Fruit fly (Drosophila melanogaster) whole organism, embryonic: ENCODE results near the gene Pak.

Experiments
- ATbp ChIP-seq: fragments of 200-800 bp; sonication (Bioruptor generic); optimal IDR thresholded peaks from 2 replicates; lab custom pipeline; 2017; ENCODE audit warnings: missing biosample characterization, mild to moderate bottlenecking, missing genetic modification characterization, missing genetic modification reagents
- B-H2 ChIP-seq: fragments of 200-800 bp; sonication (Bioruptor generic); optimal IDR thresholded peaks from 2 replicates; lab custom pipeline; 2018; ENCODE audit warnings: missing biosample characterization, mild to moderate bottlenecking, missing genetic modification characterization
- CG11560 ChIP-seq: fragments of 200-800 bp; sonication (Bioruptor generic); IDR thresholded peaks from 3 replicates; pipeline ENCODE4 v1.3.6; 2022; ENCODE audit warnings: missing biosample characterization, missing genetic modification characterization
- CG13123 ChIP-seq: fragments of 200-800 bp; sonication (Bioruptor generic); optimal IDR thresholded peaks from 2 replicates; lab custom pipeline; 2016; ENCODE audit warnings: missing biosample characterization, missing genetic modification characterization
- CG13296 ChIP-seq: fragments of 200-800 bp; sonication (Bioruptor generic); optimal IDR thresholded peaks from 3 replicates; lab custom pipeline; 2018; ENCODE audit warnings: missing biosample characterization, mild to moderate bottlenecking, missing genetic modification characterization
- CG13775 ChIP-seq: fragments of 200-800 bp; sonication (Bioruptor generic); optimal IDR thresholded peaks from 3 replicates; lab custom pipeline; 2017; ENCODE audit warnings: missing biosample characterization, mild to moderate bottlenecking, missing genetic modification characterization
- CG14860 ChIP-seq: fragments of 200-800 bp; sonication (Bioruptor generic); IDR thresholded peaks from 3 replicates; pipeline ENCODE4 v1.3.6; 2022; ENCODE audit warnings: missing biosample characterization, missing genetic modification characterization; ENCODE audit not compliant: partially characterized antibody
- CG14965 ChIP-seq: fragments of 200-800 bp; sonication (Bioruptor generic); optimal IDR thresholded peaks from 2 replicates; lab custom pipeline; 2016; ENCODE audit warnings: missing biosample characterization, missing genetic modification characterization, borderline replicate concordance
- CG15269 ChIP-seq: fragments of 200-800 bp; sonication (Bioruptor generic); optimal IDR thresholded peaks from 2 replicates; lab custom pipeline; 2018; ENCODE audit warnings: missing biosample characterization, mild to moderate bottlenecking, missing genetic modification characterization, moderate library complexity
- CG15514 ChIP-seq: fragments of 200-800 bp; sonication (Bioruptor generic); optimal IDR thresholded peaks from 3 replicates; lab custom pipeline; 2017; ENCODE audit warnings: missing biosample characterization, missing genetic modification characterization, mild to moderate bottlenecking, moderate library complexity, missing genetic modification reagents
- CG1792 ChIP-seq: fragments of 200-800 bp; sonication (Bioruptor generic); optimal IDR thresholded peaks from 2 replicates; lab custom pipeline; 2016; ENCODE audit warnings: missing biosample characterization, missing genetic modification characterization
- CG2116 ChIP-seq: fragments of 200-800 bp; sonication (Bioruptor generic); optimal IDR thresholded peaks from 3 replicates; lab custom pipeline; 2018; ENCODE audit warnings: missing biosample characterization, mild to moderate bottlenecking, missing genetic modification characterization
- CG33213 ChIP-seq: fragments of 200-800 bp; sonication (Bioruptor generic); optimal IDR thresholded peaks from 3 replicates; lab custom pipeline; 2016; ENCODE audit warnings: missing biosample characterization, missing genetic modification characterization
- CG34376 ChIP-seq: fragments of 200-800 bp; sonication (Bioruptor generic); optimal IDR thresholded peaks from 2 replicates; lab custom pipeline; 2018; ENCODE audit warnings: missing biosample characterization, mild to moderate bottlenecking, missing genetic modification characterization
- CG3847 ChIP-seq: fragments of 200-800 bp; sonication (Bioruptor generic); IDR thresholded peaks from 2 replicates; pipeline ENCODE4 v1.3.6; 2022; ENCODE audit warnings: missing biosample characterization, missing genetic modification characterization
- CG42726 ChIP-seq: fragments of 200-800 bp; sonication (Bioruptor generic); IDR thresholded peaks from 2 replicates; pipeline ENCODE4 v1.3.6; 2022; ENCODE audit warnings: missing biosample characterization, missing genetic modification characterization; ENCODE audit not compliant: partially characterized antibody
- CG4282 ChIP-seq: fragments of 200-800 bp; sonication (Bioruptor generic); optimal IDR thresholded peaks from 2 replicates; lab custom pipeline; 2016; ENCODE audit warnings: missing biosample characterization, missing genetic modification characterization
- CG6254 ChIP-seq: fragments of 200-800 bp; sonication (Bioruptor generic); optimal IDR thresholded peaks from 3 replicates; lab custom pipeline; 2017; ENCODE audit warnings: mild to moderate bottlenecking, missing biosample characterization, missing genetic modification reagents, missing genetic modification characterization
- CG6765 ChIP-seq: fragments of 200-800 bp; sonication (Bioruptor generic); optimal IDR thresholded peaks from 3 replicates; lab custom pipeline; 2017; ENCODE audit warnings: missing biosample characterization, mild to moderate bottlenecking, missing genetic modification characterization
- CG8944 ChIP-seq: fragments of 200-800 bp; sonication (Bioruptor generic); optimal IDR thresholded peaks from 3 replicates; lab custom pipeline; 2016; ENCODE audit warnings: missing biosample characterization, missing genetic modification characterization
- D19B ChIP-seq: fragments of 200-800 bp; sonication (Bioruptor generic); optimal IDR thresholded peaks from 2 replicates; lab custom pipeline; 2017; ENCODE audit warnings: missing biosample characterization, mild to moderate bottlenecking, missing genetic modification characterization
- Elba2 ChIP-seq: fragments of 200-800 bp; sonication (Bioruptor generic); optimal IDR thresholded peaks from 3 replicates; lab custom pipeline; 2016; ENCODE audit warnings: missing biosample characterization, missing genetic modification characterization
- HLH3B ChIP-seq: fragments of 200-800 bp; sonication (Bioruptor generic); IDR thresholded peaks from 2 replicates; pipeline ENCODE4 v1.3.6; 2022; ENCODE audit warnings: missing biosample characterization, missing genetic modification characterization
- Hr39 ChIP-seq: fragments of >200 bp; optimal IDR thresholded peaks from 2 replicates; lab custom pipeline; 2017
- Lim3 ChIP-seq: fragments of 200-800 bp; sonication (Bioruptor generic); IDR thresholded peaks from 2 replicates; pipeline ENCODE4 v1.3.6; 2022; ENCODE audit warnings: missing biosample characterization, missing genetic modification characterization
- MBD-R2 ChIP-seq: fragments of 200-800 bp; sonication (Bioruptor generic); IDR thresholded peaks from 2 replicates; pipeline ENCODE4 v1.3.6; 2022; ENCODE audit warnings: missing biosample characterization, missing genetic modification characterization
- MESR4 ChIP-seq: fragments of 200-800 bp; sonication (Bioruptor generic); optimal IDR thresholded peaks from 2 replicates; lab custom pipeline; 2018; ENCODE audit warnings: missing biosample characterization, mild to moderate bottlenecking, missing genetic modification characterization, moderate library complexity
- Myb ChIP-seq: fragments of 200-800 bp; sonication (Bioruptor generic); optimal IDR thresholded peaks from 2 replicates; lab custom pipeline; 2016; ENCODE audit warnings: missing biosample characterization, missing genetic modification characterization
- Sin3A ChIP-seq: fragments of >200 bp; optimal IDR thresholded peaks from 2 replicates; lab custom pipeline; 2018
- Sox100B ChIP-seq: fragments of 200-800 bp; sonication (Bioruptor generic); optimal IDR thresholded peaks from 3 replicates; lab custom pipeline; 2018; ENCODE audit warnings: missing biosample characterization, mild to moderate bottlenecking, missing genetic modification characterization
- Taf1 ChIP-seq: fragments of 200-800 bp; sonication (Bioruptor generic); IDR thresholded peaks from 2 replicates; pipeline ENCODE4 v1.3.6; 2022; ENCODE audit warnings: missing biosample characterization, missing genetic modification characterization
- amos ChIP-seq: fragments of 200-800 bp; sonication (Bioruptor generic); IDR thresholded peaks from 2 replicates; pipeline ENCODE4 v1.3.6; 2022; ENCODE audit warnings: missing biosample characterization, missing genetic modification characterization; ENCODE audit not compliant: partially characterized antibody
- ase ChIP-seq: fragments of 200-800 bp; sonication (Bioruptor generic); IDR thresholded peaks from 3 replicates; pipeline ENCODE4 v1.3.6; 2022; ENCODE audit warnings: missing biosample characterization, missing genetic modification characterization
- az2 ChIP-seq: fragments of 200-800 bp; sonication (Bioruptor generic); optimal IDR thresholded peaks from 3 replicates; lab custom pipeline; 2016; ENCODE audit warnings: missing biosample characterization, missing genetic modification characterization
- bowl ChIP-seq: fragments of 200-800 bp; sonication (Bioruptor generic); IDR thresholded peaks from 2 replicates; pipeline ENCODE4 v1.3.6; 2022; ENCODE audit warnings: missing biosample characterization, missing genetic modification characterization
- crol ChIP-seq: fragments of 200-800 bp; sonication (Bioruptor generic); IDR thresholded peaks from 2 replicates; pipeline ENCODE4 v1.3.6; 2022; ENCODE audit warnings: missing biosample characterization, missing genetic modification characterization
- dimm ChIP-seq: fragments of 200-800 bp; sonication (Bioruptor generic); IDR thresholded peaks from 2 replicates; pipeline ENCODE4 v1.3.6; 2022; ENCODE audit warnings: missing biosample characterization, missing genetic modification characterization
- dmrt99B ChIP-seq: fragments of 200-800 bp; sonication (Bioruptor generic); optimal IDR thresholded peaks from 2 replicates; lab custom pipeline; 2018; ENCODE audit warnings: missing biosample characterization, mild to moderate bottlenecking, missing genetic modification characterization, moderate library complexity
- eve ChIP-seq, 2 experiments: fragments of >200 bp; optimal IDR thresholded peaks; 2 replicates each; lab custom pipeline; 2017; ENCODE audit warnings: missing biosample characterization in 2 of 2, missing genetic modification characterization in 2 of 2
- lbe ChIP-seq: fragments of 200-800 bp; sonication (Bioruptor generic); optimal IDR thresholded peaks from 2 replicates; lab custom pipeline; 2016; ENCODE audit warnings: missing biosample characterization, mild to moderate bottlenecking, missing genetic modification characterization
- lilli ChIP-seq: fragments of 200-800 bp; sonication (Bioruptor generic); optimal IDR thresholded peaks from 3 replicates; lab custom pipeline; 2016; ENCODE audit warnings: missing biosample characterization, missing genetic modification characterization
- nom ChIP-seq: fragments of 200-800 bp; sonication (Bioruptor generic); optimal IDR thresholded peaks from 2 replicates; lab custom pipeline; 2017; ENCODE audit warnings: missing biosample characterization, missing genetic modification characterization, mild to moderate bottlenecking, moderate library complexity, missing genetic modification reagents
- peb ChIP-seq: fragments of 200-800 bp; sonication (Bioruptor generic); IDR thresholded peaks from 2 replicates; pipeline ENCODE4 v1.3.6; 2022; ENCODE audit warnings: missing biosample characterization, missing genetic modification characterization
- phol ChIP-seq: fragments of 200-800 bp; sonication (Bioruptor generic); optimal IDR thresholded peaks from 3 replicates; lab custom pipeline; 2018; ENCODE audit warnings: missing biosample characterization, mild to moderate bottlenecking, missing genetic modification characterization, moderate library complexity
- pnt ChIP-seq: fragments of 200-800 bp; sonication (Bioruptor generic); optimal IDR thresholded peaks from 3 replicates; lab custom pipeline; 2016; ENCODE audit warnings: missing biosample characterization, missing genetic modification characterization
- pros ChIP-seq: fragments of 200-800 bp; sonication (Bioruptor generic); optimal IDR thresholded peaks from 3 replicates; lab custom pipeline; 2019; ENCODE audit warnings: missing biosample characterization, mild to moderate bottlenecking, missing genetic modification characterization, moderate library complexity
- pzg ChIP-seq: fragments of 200-800 bp; sonication (Bioruptor generic); optimal IDR thresholded peaks from 3 replicates; lab custom pipeline; 2018; ENCODE audit warnings: missing biosample characterization, mild to moderate bottlenecking, missing genetic modification characterization, moderate library complexity
- row ChIP-seq: fragments of 200-800 bp; sonication (Bioruptor generic); IDR thresholded peaks from 3 replicates; pipeline ENCODE4 v1.3.6; 2022; ENCODE audit warnings: missing biosample characterization, missing genetic modification characterization
- sens ChIP-seq: fragments of 200-800 bp; sonication (Bioruptor generic); peaks from one replicate; lab custom pipeline; 2016; ENCODE audit warnings: missing biosample characterization, missing genetic modification characterization
- wdn ChIP-seq: fragments of 200-800 bp; sonication (Bioruptor generic); IDR thresholded peaks from 2 replicates; pipeline ENCODE4 v1.3.6; 2022; ENCODE audit warnings: missing biosample characterization, missing genetic modification characterization
- zen ChIP-seq: fragments of 200-800 bp; sonication (Bioruptor generic); optimal IDR thresholded peaks from 3 replicates; lab custom pipeline; 2018; ENCODE audit warnings: missing biosample characterization, mild to moderate bottlenecking, missing genetic modification characterization, moderate library complexity

Pak gene

dm6 chr3R:6368550-6369238 is 18.0 kb downstream of the Pak start, which contains the start of gene CG10286 (continued):
- TF ChIP-seq CG15269 (tag; lab: Kevin White, UChicago) (no peak), dmrt99B (tag; lab: Kevin White, UChicago) (no peak), lbe (no peak), dimm (GFP tag; lab: Robert Waterston, UW) (no peak), lilli (GFP tag; lab: Kevin White, UChicago) (peak; percentile 2), zen (tag; lab: Kevin White, UChicago) (peak; percentile 23), Lim3 (no peak), pros (no peak), CG4282 (GFP tag; lab: Kevin White, UChicago) (no peak), peb (GFP tag; lab: Robert Waterston, UW) (no peak), az2 (GFP tag; lab: Kevin White, UChicago) (no peak), CG13123 (GFP tag; lab: Kevin White, UChicago) (no peak), wdn (GFP tag; lab: Robert Waterston, UW) (no peak), nom (GFP tag; lab: Kevin White, UChicago) (no peak), CG15514 (GFP tag; lab: Kevin White, UChicago) (peak; percentile 57), CG8944 (no peak), CG14860 (GFP tag; lab: Robert Waterston, UW) (0 out of 3 replicates have a peak, but pooled peaks have one; percentile 54), CG13775 (GFP tag; lab: Kevin White, UChicago) (peak; percentile 23), CG6254 (GFP tag; lab: Kevin White, UChicago) (peak; percentile 13), amos (GFP tag; lab: Robert Waterston, UW) (peak; percentile 86), CG34376 (no peak), CG13296 (peak; percentile 32), CG42726 (peak; percentile 65), Sin3A (lab: Kevin White, UChicago) (peak; percentile 27), CG11560 (tag; lab: Robert Waterston, UW) (no peak), HLH3B (GFP tag; lab: Robert Waterston, UW) (peak; percentile 17; the same call in 1 of the 2 replicates), ATbp (GFP tag; lab: Kevin White, UChicago) (no peak), Myb (GFP tag; lab: Kevin White, UChicago) (no peak), Hr39 (lab: Kevin White, UChicago) (no peak), crol (no peak), Taf1 (GFP tag; lab: Robert Waterston, UW) (no peak), CG6765 (GFP tag; lab: Kevin White, UChicago) (no peak), row (peak; percentile 65), bowl (GFP tag; lab: Robert Waterston, UW) (no peak), pnt (no peak), Sox100B (GFP tag; lab: Kevin White, UChicago) (no peak), sens (peak; percentile 73), eve (GFP tag; optimal IDR thresholded peaks at IDR 0.05; lab: Kevin White, UChicago) (no peak), ase (GFP tag; lab: Robert Waterston, UW) (no peak; the same call in 2 of the 3 replicates), D19B (peak; percentile 47), MBD-R2 (peak; percentile 68), CG33213 (peak; percentile 47), CG2116 (peak; percentile 56), Elba2 (GFP tag; lab: Kevin White, UChicago) (no peak), MESR4 (GFP tag; lab: Kevin White, UChicago) (peak; percentile 60), B-H2 (GFP tag; lab: Kevin White, UChicago) (peak; percentile 9), CG3847 (GFP tag; lab: Robert Waterston, UW) (peak; percentile 29; the same call in 1 of the 2 replicates), pzg (GFP tag; lab: Kevin White, UChicago) (peak; percentile 79), CG1792 (no peak), CG14965 (GFP tag; lab: Kevin White, UChicago) (no peak), phol (tag; lab: Kevin White, UChicago) (peak; percentile 30)
